Fruit fly (Drosophila melanogaster): ENCODE measurements around the gene CG2983.

CG2983 gene

DNA sequence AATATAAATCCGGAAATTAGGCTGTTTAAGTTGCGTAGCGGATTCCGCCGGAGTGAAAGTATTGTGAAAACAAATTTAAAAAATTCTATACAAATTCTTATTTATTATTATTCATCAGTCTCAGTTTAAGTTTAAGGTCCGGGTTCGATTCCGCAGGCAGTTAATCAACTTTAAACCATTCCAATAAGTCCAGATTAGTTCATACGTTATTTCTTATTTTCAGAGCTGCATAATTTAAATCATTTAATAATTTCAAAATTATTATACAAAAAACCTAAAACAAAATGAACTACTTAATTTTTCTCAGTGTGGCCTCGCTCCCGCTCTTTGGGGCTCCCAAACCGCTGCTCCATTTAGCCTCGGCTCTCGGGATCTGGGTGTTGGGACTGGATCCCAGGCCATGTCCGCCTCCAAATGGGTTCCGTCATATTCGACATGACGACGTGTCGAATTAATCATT lies 17.1 kb upstream of the CG2983 start (continued):
- peak; percentile 6 for TF ChIP-seq pros (GFP tag; optimal IDR thresholded peaks at IDR 0.05)
- TF ChIP-seq emc (GFP tag; optimal IDR thresholded peaks at IDR 0.05), result no peak
- no peak for TF ChIP-seq CG8089 (GFP tag; optimal IDR thresholded peaks at IDR 0.05)
- TF ChIP-seq Poxn (GFP tag; IDR thresholded peaks at IDR 0.05), result peak; percentile 5; the same call in 1 of the 2 replicates
- peak; percentile 70 for TF ChIP-seq Camta (GFP tag; optimal IDR thresholded peaks at IDR 0.05)
- TF ChIP-seq MTF-1 (GFP tag; optimal IDR thresholded peaks at IDR 0.05; ENCODE audit: borderline replicate concordance), result no peak
- TF ChIP-seq CG3407 (GFP tag; optimal IDR thresholded peaks at IDR 0.05), result peak; percentile 81
- no peak for TF ChIP-seq bigmax (GFP tag; optimal IDR thresholded peaks at IDR 0.05)
- peak; percentile 91 for TF ChIP-seq grau (tag; optimal IDR thresholded peaks at IDR 0.05)
- TF ChIP-seq CG12744 (GFP tag; optimal IDR thresholded peaks at IDR 0.05), result peak; percentile 46
- peak; percentile 68 for TF ChIP-seq sisA (GFP tag; IDR thresholded peaks at IDR 0.05)
- peak; percentile 94 for TF ChIP-seq CG14710 (tag; optimal IDR thresholded peaks at IDR 0.05)
- peak; percentile 64 for TF ChIP-seq CG4404 (GFP tag; IDR thresholded peaks at IDR 0.05)
- no peak for TF ChIP-seq CG34224 (GFP tag; IDR thresholded peaks at IDR 0.05; ENCODE audit: partially characterized antibody)
- no peak for TF ChIP-seq sr (GFP tag; IDR thresholded peaks at IDR 0.05)
- peak; percentile 54 for TF ChIP-seq Deaf1 (tag; optimal IDR thresholded peaks at IDR 0.05)
- no peak for TF ChIP-seq NC2α (GFP tag; optimal IDR thresholded peaks at IDR 0.05)
- TF ChIP-seq CG10565 (GFP tag; optimal IDR thresholded peaks at IDR 0.05), result peak; percentile 39
- TF ChIP-seq CG2129 (GFP tag; IDR thresholded peaks at IDR 0.05; ENCODE audit: partially characterized antibody), result no peak
- peak; percentile 45 for TF ChIP-seq bab2 (GFP tag; optimal IDR thresholded peaks at IDR 0.05)
- TF ChIP-seq Dip2 (GFP tag; IDR thresholded peaks at IDR 0.05), result no peak
- no peak for TF ChIP-seq ftz-f1 (GFP tag; optimal IDR thresholded peaks at IDR 0.05)
- peak; percentile 91 for TF ChIP-seq CG15601 (tag; optimal IDR thresholded peaks at IDR 0.05)
- TF ChIP-seq grn (GFP tag; optimal IDR thresholded peaks at IDR 0.05), result no peak
- TF ChIP-seq CG12769 (tag; optimal IDR thresholded peaks at IDR 0.05), result peak; percentile 70
- no peak for TF ChIP-seq CG4282 (GFP tag; optimal IDR thresholded peaks at IDR 0.05)
- no peak for TF ChIP-seq fd102C (GFP tag; optimal IDR thresholded peaks at IDR 0.05)
- TF ChIP-seq lab (GFP tag; optimal IDR thresholded peaks at IDR 0.05), result peak; percentile 86
- TF ChIP-seq CG3995 (GFP tag; optimal IDR thresholded peaks at IDR 0.05), result peak; percentile 33
- TF ChIP-seq CG6791 (GFP tag; IDR thresholded peaks at IDR 0.05; ENCODE audit: partially characterized antibody), result no peak
- no peak for TF ChIP-seq CG11560 (tag; IDR thresholded peaks at IDR 0.05)
- TF ChIP-seq PHDP (tag; optimal IDR thresholded peaks at IDR 0.05), result peak; percentile 85
- peak; percentile 62 for TF ChIP-seq stc (GFP tag; IDR thresholded peaks at IDR 0.05)
- TF ChIP-seq CG9437 (GFP tag; optimal IDR thresholded peaks at IDR 0.05), result peak; percentile 88
- TF ChIP-seq CG4730 (GFP tag; IDR thresholded peaks at IDR 0.05), result peak; percentile 57; the same call in 1 of the 2 replicates
- TF ChIP-seq Chrac-16 (GFP tag; optimal IDR thresholded peaks at IDR 0.05), result peak; percentile 77
- TF ChIP-seq CG13123 (GFP tag; optimal IDR thresholded peaks at IDR 0.05), result peak; percentile 45
- TF ChIP-seq Sin3A (optimal IDR thresholded peaks at IDR 0.05), result no peak
- no peak for TF ChIP-seq tll (GFP tag; optimal IDR thresholded peaks at IDR 0.05)
- no peak for TF ChIP-seq knrl (GFP tag; IDR thresholded peaks at IDR 0.05; ENCODE audit: partially characterized antibody)
- TF ChIP-seq lilli (GFP tag; optimal IDR thresholded peaks at IDR 0.05), result peak; percentile 88
- peak; percentile 77 for TF ChIP-seq CG6683 (GFP tag; optimal IDR thresholded peaks at IDR 0.05)
- TF ChIP-seq ato (GFP tag; IDR thresholded peaks at IDR 0.05; ENCODE audit: partially characterized antibody), result no peak
- TF ChIP-seq dm (GFP tag; optimal IDR thresholded peaks at IDR 0.05), result no peak
- TF ChIP-seq lmd (GFP tag; IDR thresholded peaks at IDR 0.05), result peak; percentile 83
- peak; percentile 62 for TF ChIP-seq tup (GFP tag; optimal IDR thresholded peaks at IDR 0.05)
- TF ChIP-seq CG4424 (GFP tag; optimal IDR thresholded peaks at IDR 0.05), result peak; percentile 91
- TF ChIP-seq CG10959 (GFP tag; IDR thresholded peaks at IDR 0.05), result peak; percentile 55; the same call in 1 of the 2 replicates
- TF ChIP-seq CG17186 (GFP tag; optimal IDR thresholded peaks at IDR 0.05), result peak; percentile 25
- TF ChIP-seq CG6854 (GFP tag; optimal IDR thresholded peaks at IDR 0.05), result peak; percentile 85
- no peak for TF ChIP-seq Lim3 (GFP tag; IDR thresholded peaks at IDR 0.05)

All from whole organism, embryonic.